Worm (Caenorhabditis elegans): ENCODE data around the gene srh-69.
A peak's percentile ranks its signal among the peaks of the same experiment; 100 is the strongest.
"Not testable (repeated sequence)": the region's sequence is repeated elsewhere in the genome, so short reads cannot be mapped to it uniquely, and the experiment has no call there.

srh-69 gene

ce11 chrII:12541670-12542080, 27.2 kb upstream of the srh-69 start (continued):
- peak; percentile 51 for TF ChIP-seq F49E8.2 (tag; optimal IDR thresholded peaks at IDR 0.05; ENCODE audit: borderline replicate concordance)
- peak; percentile 47 for TF ChIP-seq zip-2 (tag; optimal IDR thresholded peaks at IDR 0.05)
- peak; percentile 72 for TF ChIP-seq nhr-102 (tag; optimal IDR thresholded peaks at IDR 0.05)
- peak; percentile 84 for TF ChIP-seq daf-19 (GFP tag; conservative IDR thresholded peaks at IDR 0.05)
- peak; percentile 77 for TF ChIP-seq T26A8.4 (GFP tag; IDR thresholded peaks at IDR 0.05)
- 0 out of 2 replicates have a peak, but pooled peaks have one; percentile 62 for TF ChIP-seq dmd-8 (GFP tag; IDR thresholded peaks at IDR 0.05)
- 0 out of 2 replicates have a peak, but pooled peaks have one; percentile 8 for TF ChIP-seq F26F4.8 (GFP tag; conservative IDR thresholded peaks at IDR 0.05)
- 0 out of 2 replicates have a peak, but pooled peaks have one; percentile 47 for TF ChIP-seq tra-1 (GFP tag; IDR thresholded peaks at IDR 0.05)
- TF ChIP-seq mdt-29 (GFP tag; IDR thresholded peaks at IDR 0.05), result 0 out of 2 replicates have a peak, but pooled peaks have one; percentile 19
- peak; percentile 76 for TF ChIP-seq vab-7 (GFP tag; IDR thresholded peaks at IDR 0.05)
- TF ChIP-seq spr-1 (tag; optimal IDR thresholded peaks at IDR 0.05), result peak; percentile 49
- TF ChIP-seq php-3 (GFP tag; IDR thresholded peaks at IDR 0.05), result peak; percentile 64; the same call in 1 of the 2 replicates
- peak; percentile 80 for TF ChIP-seq zfp-3 (GFP tag; conservative IDR thresholded peaks at IDR 0.05)

ce11 chrII:12539395-12539794, 24.9 kb upstream of the srh-69 start:
- TF ChIP-seq egl-43 (GFP tag; IDR thresholded peaks at IDR 0.05) (peak; percentile 42; the same call in 1 of the 2 replicates), fos-1 (tag; optimal IDR thresholded peaks at IDR 0.05) (no peak), set-16 (GFP tag; IDR thresholded peaks at IDR 0.05) (no peak), unc-62 (GFP tag; optimal IDR thresholded peaks at IDR 0.05 in 1 of 2) (peak in 1 of 2 experiments; percentile 89), unc-62 (tag; optimal IDR thresholded peaks at IDR 0.05) (no peak), lin-39 (tag; optimal IDR thresholded peaks at IDR 0.05) (no peak)

- TF ChIP-seq ztf-11 (tag; optimal IDR thresholded peaks at IDR 0.05); fkh-10 (GFP tag; optimal IDR thresholded peaks at IDR 0.05); mdl-1 (tag; optimal IDR thresholded peaks at IDR 0.05): not testable (repeated sequence)
Observed at ce11 chrII:12536203-12536602, 21.7 kb upstream of the srh-69 start, which contains the start of gene F49C5.3. F49C5.3 (plus strand) TSS chrII:12536503.

ce11 chrII:12535297-12535803, 20.8 kb upstream of the srh-69 start, which contains the start of gene nimk-1:
nimk-1 (plus strand) TSS chrII:12535753.
- TF ChIP-seq unc-130 (GFP tag; optimal IDR thresholded peaks at IDR 0.05) (no peak), ama-1 (optimal IDR thresholded peaks at IDR 0.05) (no peak), daf-8 (GFP tag; IDR thresholded peaks at IDR 0.05) (no peak), zip-11 (GFP tag; IDR thresholded peaks at IDR 0.05) (no peak), unc-62 (GFP tag; optimal IDR thresholded peaks at IDR 0.05 in 1 of 2) (no peak), unc-62 (tag; optimal IDR thresholded peaks at IDR 0.05) (no peak), Y105C5A.15 (GFP tag; IDR thresholded peaks at IDR 0.05) (no peak), lin-29 (GFP tag; IDR thresholded peaks at IDR 0.05) (no peak)

ce11 chrII:12530958-12531357, 16.4 kb upstream of the srh-69 start, which contains the start of gene srx-120:
srx-120 (plus strand) TSS chrII:12531258.
- TF ChIP-seq zag-1 (tag; optimal IDR thresholded peaks at IDR 0.05) (no peak), php-3 (GFP tag; IDR thresholded peaks at IDR 0.05) (no peak), aly-2 (tag; optimal IDR thresholded peaks at IDR 0.05) (no peak), lin-15B (tag; optimal IDR thresholded peaks at IDR 0.05) (no peak)

ce11 chrII:12527947-12528346, 13.4 kb upstream of the srh-69 start, which contains the start of gene srx-119:
srx-119 (plus strand) TSS chrII:12528247.
- TF ChIP-seq madf-9 (GFP tag; conservative IDR thresholded peaks at IDR 0.05) (no peak), ZK546.5 (tag; optimal IDR thresholded peaks at IDR 0.05) (no peak), lin-15B (tag; optimal IDR thresholded peaks at IDR 0.05) (no peak)

Data from whole organism, L4 larva.